Worm (Caenorhabditis elegans): Measurements from ENCODE around the gene Y43F8B.22.

Y43F8B.22 gene

ce11 chrV:19491302-19491701 lies 8.7 kb downstream of the Y43F8B.22 start, which contains the start of gene Y43F8B.29 (continued):
- TF ChIP-seq ztf-18 (tag; optimal IDR thresholded peaks at IDR 0.05) (no peak), aptf-3 (GFP tag; IDR thresholded peaks at IDR 0.05) (no peak), lir-1 (GFP tag; conservative IDR thresholded peaks at IDR 0.05) (no peak)

DNA sequence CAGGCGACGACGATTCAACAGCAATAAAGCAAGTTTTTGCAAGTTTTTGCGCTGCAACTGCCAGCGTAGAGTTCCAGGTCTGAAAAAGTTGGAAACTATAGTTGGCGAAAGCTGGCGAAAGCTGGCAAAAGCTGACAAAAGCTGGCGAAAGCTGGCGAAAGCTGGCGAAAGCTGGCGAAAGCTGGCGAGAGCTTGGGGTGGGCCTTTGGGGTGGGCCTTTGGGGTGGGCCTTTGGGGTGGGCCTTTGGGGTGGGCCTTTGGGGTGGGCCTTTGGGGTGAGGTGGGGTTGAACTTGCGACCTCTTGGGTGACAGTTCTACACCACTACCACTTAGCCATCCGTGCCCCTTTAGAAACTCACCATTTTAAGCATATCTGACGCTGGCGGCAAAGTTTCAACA lies 12.5 kb downstream of the Y43F8B.22 start:
- TF ChIP-seq rpc-1 (optimal IDR thresholded peaks at IDR 0.05) (no peak), rpc-1 (tag; optimal IDR thresholded peaks at IDR 0.05) (peak; percentile 22), ztf-28 (GFP tag; IDR thresholded peaks at IDR 0.05) (0 out of 2 replicates have a peak, but pooled peaks have one; percentile 36), Y56A3A.18 (GFP tag; IDR thresholded peaks at IDR 0.05) (no peak), zfh-2 (GFP tag; conservative IDR thresholded peaks at IDR 0.05) (peak; percentile 83), egrh-3 (GFP tag; IDR thresholded peaks at IDR 0.05) (peak; percentile 72; the same call in 1 of the 2 replicates), mcd-1 (GFP tag; IDR thresholded peaks at IDR 0.05) (0 out of 2 replicates have a peak, but pooled peaks have one; percentile 11), F23B12.7 (tag; optimal IDR thresholded peaks at IDR 0.05; ENCODE audit: insufficient read depth) (no peak)

DNA sequence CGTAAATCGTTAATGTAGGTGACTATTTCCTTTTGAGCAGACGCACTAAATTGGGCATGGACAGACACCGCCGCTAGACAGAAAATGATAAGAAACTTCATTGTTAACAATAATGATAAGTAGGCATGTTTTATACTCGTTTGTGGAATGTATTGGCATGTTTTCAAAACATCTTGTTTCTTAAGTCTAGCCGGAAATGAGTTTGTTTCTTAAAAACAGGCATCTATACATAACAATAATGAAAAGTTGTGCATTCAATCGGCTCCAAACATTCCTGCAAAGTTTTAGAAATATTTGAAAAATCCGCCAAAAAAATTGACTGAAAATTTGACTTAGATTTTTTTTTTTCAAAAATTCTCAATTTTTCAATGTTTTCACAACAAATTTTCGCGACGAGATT lies 13.0 kb downstream of the Y43F8B.22 start, which contains the start of gene scl-21:
Gene scl-21, minus strand, starts transcription at position 101 of the 400 bp plus-strand sequence.
- TF ChIP-seq Y53G8AR.9 (GFP tag; conservative IDR thresholded peaks at IDR 0.05) (no peak), attf-5 (GFP tag; optimal IDR thresholded peaks at IDR 0.05) (no peak), sea-2 (GFP tag; IDR thresholded peaks at IDR 0.05) (no peak), ztf-3 (GFP tag; optimal IDR thresholded peaks at IDR 0.05) (no peak), hlh-12 (tag; optimal IDR thresholded peaks at IDR 0.05) (no peak), let-526 (GFP tag; IDR thresholded peaks at IDR 0.05) (no peak), unc-130 (GFP tag; optimal IDR thresholded peaks at IDR 0.05) (no peak)

DNA sequence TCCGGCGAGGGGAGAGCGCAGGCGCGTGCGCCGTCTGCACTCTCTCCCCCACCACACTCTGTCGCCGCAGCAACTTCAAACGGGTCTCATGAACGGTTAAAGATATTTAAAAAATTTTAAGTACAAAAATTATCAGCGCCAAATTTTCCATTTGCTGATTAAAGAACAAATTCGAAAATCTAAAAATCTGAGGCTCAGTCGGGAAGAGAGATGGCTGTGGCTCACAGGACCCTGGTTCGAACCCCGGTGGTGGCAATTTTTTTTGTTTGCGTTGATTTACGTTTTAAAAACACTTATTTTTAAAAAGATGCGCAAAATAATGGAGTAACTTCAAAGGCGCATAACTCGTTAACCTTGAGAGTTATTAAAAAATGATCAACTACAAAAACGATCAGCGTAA lies 14.5 kb downstream of the Y43F8B.22 start:
- TF ChIP-seq hmg-1.2 (GFP tag; IDR thresholded peaks at IDR 0.05), result peak; percentile 36; the same call in 1 of the 2 replicates
- no peak for TF ChIP-seq unc-62 (GFP tag; optimal IDR thresholded peaks at IDR 0.05)
- peak; percentile 69 for TF ChIP-seq tbp1 (GFP tag; optimal IDR thresholded peaks at IDR 0.05)
- TF ChIP-seq rpc-1 (optimal IDR thresholded peaks at IDR 0.05), result peak; percentile 30
- TF ChIP-seq rpc-1 (tag; optimal IDR thresholded peaks at IDR 0.05), result peak; percentile 65
- no peak for TF ChIP-seq egrh-3 (GFP tag; IDR thresholded peaks at IDR 0.05)
- TF ChIP-seq B0261.1 (tag; optimal IDR thresholded peaks at IDR 0.05), result peak; percentile 46

- TF ChIP-seq K11D2.4 (GFP tag; IDR thresholded peaks at IDR 0.05) (no peak), xnd-1 (tag; optimal IDR thresholded peaks at IDR 0.05) (no peak), lsy-27 (tag; optimal IDR thresholded peaks at IDR 0.05; ENCODE audit: borderline replicate concordance, insufficient read depth) (no peak), Y67H2A.10 (GFP tag; conservative IDR thresholded peaks at IDR 0.05) (no peak), nfya-1 (tag; optimal IDR thresholded peaks at IDR 0.05; ENCODE audit: borderline replicate concordance, insufficient read depth) (no peak), atf-7 (tag; optimal IDR thresholded peaks at IDR 0.05) (no peak), aptf-2 (GFP tag; conservative IDR thresholded peaks at IDR 0.05) (no peak), sptf-2 (GFP tag; optimal IDR thresholded peaks at IDR 0.05) (no peak), F57A8.1 (GFP tag; optimal IDR thresholded peaks at IDR 0.05) (no peak), lag-1 (GFP tag; IDR thresholded peaks at IDR 0.05) (no peak), unc-130 (GFP tag; optimal IDR thresholded peaks at IDR 0.05) (no peak), somi-1 (GFP tag; optimal IDR thresholded peaks at IDR 0.05) (no peak), tbp1 (GFP tag; optimal IDR thresholded peaks at IDR 0.05) (no peak), nhr-120 (GFP tag; IDR thresholded peaks at IDR 0.05) (no peak), ztf-26 (tag; optimal IDR thresholded peaks at IDR 0.05) (no peak), madf-10 (tag; optimal IDR thresholded peaks at IDR 0.05) (no peak), F49E8.2 (tag; optimal IDR thresholded peaks at IDR 0.05; ENCODE audit: insufficient read depth) (no peak), mcd-1 (GFP tag; IDR thresholded peaks at IDR 0.05) (no peak), ztf-28 (GFP tag; IDR thresholded peaks at IDR 0.05) (no peak), B0336.3 (GFP tag; IDR thresholded peaks at IDR 0.05) (no peak)
Observed at ce11 chrV:19501389-19501788, 18.8 kb downstream of the Y43F8B.22 start.

Data from whole organism, young adult.